Fruit fly (Drosophila melanogaster): ENCODE results near the gene nAChRbeta2.
A peak's percentile ranks its signal among the peaks of the same experiment; 100 is the strongest.

nAChRbeta2 gene

dm6 chr3R:24518150-24518580, 3.3 kb upstream of the nAChRbeta2 start, which contains the start of gene Pp1alpha-96A (continued):
- TF ChIP-seq HLH4C (GFP tag; IDR thresholded peaks at IDR 0.05; ENCODE audit: partially characterized antibody) (peak; percentile 84), CG7786 (GFP tag; optimal IDR thresholded peaks at IDR 0.05) (no peak), Trl (optimal IDR thresholded peaks at IDR 0.05) (no peak), Trl (GFP tag; optimal IDR thresholded peaks at IDR 0.05) (peak; percentile 32), CG43689 (GFP tag; IDR thresholded peaks at IDR 0.05) (no peak), NK7.1 (GFP tag; optimal IDR thresholded peaks at IDR 0.05) (no peak), CG18764 (GFP tag; optimal IDR thresholded peaks at IDR 0.05) (no peak), CG10543 (GFP tag; optimal IDR thresholded peaks at IDR 0.05) (no peak), CG9932 (GFP tag; IDR thresholded peaks at IDR 0.05) (peak; percentile 40), lola (GFP tag; optimal IDR thresholded peaks at IDR 0.05) (no peak), CG2889 (GFP tag; IDR thresholded peaks at IDR 0.05) (no peak), chm (GFP tag; IDR thresholded peaks at IDR 0.05) (no peak), mam (GFP tag; optimal IDR thresholded peaks at IDR 0.05) (peak; percentile 24), Pdp1 (GFP tag; optimal IDR thresholded peaks at IDR 0.05) (peak in 1 of 2 experiments; percentile 78), CG17361 (GFP tag; IDR thresholded peaks at IDR 0.05) (no peak), oc (tag; optimal IDR thresholded peaks at IDR 0.05) (no peak), ranshi (GFP tag; IDR thresholded peaks at IDR 0.05) (no peak), Fer1 (GFP tag; optimal IDR thresholded peaks at IDR 0.05) (no peak), trh (GFP tag; optimal IDR thresholded peaks at IDR 0.05) (no peak), caup (GFP tag; optimal IDR thresholded peaks at IDR 0.05; ENCODE audit: severe bottlenecking) (no peak), CG2120 (GFP tag; optimal IDR thresholded peaks at IDR 0.05) (peak; percentile 26), CG17186 (GFP tag; optimal IDR thresholded peaks at IDR 0.05) (peak; percentile 95), tup (GFP tag; optimal IDR thresholded peaks at IDR 0.05) (no peak), CG4730 (GFP tag; IDR thresholded peaks at IDR 0.05) (no peak), Hr51 (GFP tag; optimal IDR thresholded peaks at IDR 0.05) (no peak), ato (GFP tag; IDR thresholded peaks at IDR 0.05; ENCODE audit: partially characterized antibody) (peak; percentile 86), mirr (GFP tag; optimal IDR thresholded peaks at IDR 0.05) (no peak), ro (GFP tag; IDR thresholded peaks at IDR 0.05) (no peak), hbn (GFP tag; IDR thresholded peaks at IDR 0.05; ENCODE audit: partially characterized antibody) (peak; percentile 84), chn (GFP tag; optimal IDR thresholded peaks at IDR 0.05) (no peak), CG16779 (GFP tag; IDR thresholded peaks at IDR 0.05) (no peak), CG15696 (tag; optimal IDR thresholded peaks at IDR 0.05) (no peak), HLH3B (GFP tag; IDR thresholded peaks at IDR 0.05) (no peak), CG10565 (GFP tag; optimal IDR thresholded peaks at IDR 0.05) (no peak), fd64A (GFP tag; optimal IDR thresholded peaks at IDR 0.05) (no peak), Hey (tag; optimal IDR thresholded peaks at IDR 0.05) (no peak), CG9215 (GFP tag; IDR thresholded peaks at IDR 0.05) (no peak), CG9797 (GFP tag; optimal IDR thresholded peaks at IDR 0.05) (peak; percentile 81), dan (GFP tag; IDR thresholded peaks at IDR 0.05) (no peak), z (GFP tag; IDR thresholded peaks at IDR 0.05) (no peak), BtbVII (GFP tag; optimal IDR thresholded peaks at IDR 0.05) (no peak), br (optimal IDR thresholded peaks at IDR 0.05) (no peak), slbo (GFP tag; IDR thresholded peaks at IDR 0.05) (peak; percentile 27; the same call in 1 of the 2 replicates), usp (GFP tag; optimal IDR thresholded peaks at IDR 0.05) (no peak), croc (GFP tag; conservative IDR thresholded peaks at IDR 0.05) (no peak), CG17385 (GFP tag; optimal IDR thresholded peaks at IDR 0.05) (no peak), CG6175 (GFP tag; IDR thresholded peaks at IDR 0.05) (no peak), knrl (GFP tag; IDR thresholded peaks at IDR 0.05; ENCODE audit: partially characterized antibody) (peak; percentile 87), CG2712 (tag; optimal IDR thresholded peaks at IDR 0.05) (peak; percentile 35), Abd-B (GFP tag; optimal IDR thresholded peaks at IDR 0.05) (peak; percentile 49), CG34422 (GFP tag; IDR thresholded peaks at IDR 0.05) (0 out of 3 replicates have a peak, but pooled peaks have one; percentile 41), tna (GFP tag; IDR thresholded peaks at IDR 0.05; ENCODE audit: partially characterized antibody) (peak; percentile 87)
